Worm (Caenorhabditis elegans): Measurements from ENCODE around the gene F47G9.6.

The F47G9.6 gene

ce11 chrV:11375150-11375792 is 46.1 kb downstream of the F47G9.6 start, which contains the start of gene cnb-1 (continued):
- TF ChIP-seq lin-40 (tag; optimal IDR thresholded peaks at IDR 0.05) (peak; percentile 67), ztf-25 (GFP tag; IDR thresholded peaks at IDR 0.05) (no peak), lag-1 (GFP tag; IDR thresholded peaks at IDR 0.05) (no peak), somi-1 (GFP tag; optimal IDR thresholded peaks at IDR 0.05) (no peak), B0261.1 (tag; optimal IDR thresholded peaks at IDR 0.05) (no peak), sdz-38 (tag; optimal IDR thresholded peaks at IDR 0.05) (no peak), hmg-1.2 (GFP tag; IDR thresholded peaks at IDR 0.05) (peak; percentile 83), C17E4.6 (GFP tag; IDR thresholded peaks at IDR 0.05) (no peak), aptf-2 (GFP tag; conservative IDR thresholded peaks at IDR 0.05) (no peak), tlf-1 (GFP tag; optimal IDR thresholded peaks at IDR 0.05) (no peak), egl-44 (GFP tag; IDR thresholded peaks at IDR 0.05) (no peak), ceh-58 (GFP tag; IDR thresholded peaks at IDR 0.05) (no peak), tbp1 (GFP tag; optimal IDR thresholded peaks at IDR 0.05) (no peak), bed-1 (GFP tag; IDR thresholded peaks at IDR 0.05) (no peak), xnd-1 (tag; optimal IDR thresholded peaks at IDR 0.05) (no peak), sea-2 (GFP tag; IDR thresholded peaks at IDR 0.05) (no peak), F49E8.2 (tag; optimal IDR thresholded peaks at IDR 0.05; ENCODE audit: insufficient read depth) (no peak), rcor-1 (GFP tag; IDR thresholded peaks at IDR 0.05) (0 out of 2 replicates have a peak, but pooled peaks have one; percentile 17), chd-7 (tag; optimal IDR thresholded peaks at IDR 0.05) (no peak), lin-35 (GFP tag; optimal IDR thresholded peaks at IDR 0.05) (peak in 1 of 3 experiments; percentile 34), C06A6.2 (GFP tag; conservative IDR thresholded peaks at IDR 0.05) (no peak; the same call in 1 of the 2 replicates), nhr-80 (tag; optimal IDR thresholded peaks at IDR 0.05) (peak; percentile 27), fkh-3 (tag; optimal IDR thresholded peaks at IDR 0.05) (no peak), ceh-100 (GFP tag; IDR thresholded peaks at IDR 0.05) (0 out of 2 replicates have a peak, but pooled peaks have one; percentile 28), bed-2 (GFP tag; IDR thresholded peaks at IDR 0.05) (no peak), let-607 (tag; optimal IDR thresholded peaks at IDR 0.05) (no peak), nfya-1 (tag; optimal IDR thresholded peaks at IDR 0.05; ENCODE audit: borderline replicate concordance, insufficient read depth) (no peak), F57C9.4 (tag; optimal IDR thresholded peaks at IDR 0.05) (no peak), attf-5 (GFP tag; optimal IDR thresholded peaks at IDR 0.05) (peak; percentile 59), cebp-1 (GFP tag; IDR thresholded peaks at IDR 0.05) (no peak), cebp-1 (tag; optimal IDR thresholded peaks at IDR 0.05) (no peak), nfyb-1 (GFP tag; IDR thresholded peaks at IDR 0.05) (no peak), pha-4 (tag; optimal IDR thresholded peaks at IDR 0.05) (no peak), lir-1 (GFP tag; conservative IDR thresholded peaks at IDR 0.05) (no peak), mcd-1 (GFP tag; IDR thresholded peaks at IDR 0.05) (no peak; the same call in 1 of the 2 replicates), zim-3 (tag; optimal IDR thresholded peaks at IDR 0.05) (no peak), F37B4.10 (GFP tag; IDR thresholded peaks at IDR 0.05) (no peak), ets-4 (GFP tag; optimal IDR thresholded peaks at IDR 0.05) (no peak), nhr-90 (tag; optimal IDR thresholded peaks at IDR 0.05) (no peak), F10E7.11 (tag; optimal IDR thresholded peaks at IDR 0.05) (no peak), nhr-179 (tag; optimal IDR thresholded peaks at IDR 0.05) (no peak), Y67H2A.10 (GFP tag; conservative IDR thresholded peaks at IDR 0.05) (no peak), snpc-1.3 (tag; optimal IDR thresholded peaks at IDR 0.05; ENCODE audit: insufficient read depth) (no peak), F52B5.7 (tag; optimal IDR thresholded peaks at IDR 0.05) (no peak), lin-26 (GFP tag; IDR thresholded peaks at IDR 0.05) (no peak; the same call in 1 of the 2 replicates), ama-1 (optimal IDR thresholded peaks at IDR 0.05) (no peak), ama-1 (GFP tag; optimal IDR thresholded peaks at IDR 0.05) (no peak), hmg-20 (GFP tag; IDR thresholded peaks at IDR 0.05) (no peak), B0336.3 (GFP tag; IDR thresholded peaks at IDR 0.05) (no peak)

Measured in whole organism, young adult.